Worm (Caenorhabditis elegans) whole organism, mixed stage, embryonic: Measurements from ENCODE around the gene zip-9.

Experiments
- M03D4.4 ChIP-seq: sonication (generic microtip); optimal IDR thresholded peaks from 2 replicates; lab custom pipeline; 2017; ENCODE audit warnings: mild to moderate bottlenecking, missing genetic modification characterization, missing compliant biosample characterization
- bed-3 ChIP-seq: fragments of 200-800 bp; sonication (Bioruptor generic); optimal IDR thresholded peaks from 3 replicates; lab custom pipeline; 2018; ENCODE audit warnings: mild to moderate bottlenecking, missing genetic modification characterization, moderate library complexity, missing compliant biosample characterization
- blmp-1 ChIP-seq: fragments of 150-350 bp; optimal IDR thresholded peaks from 2 replicates; lab custom pipeline; 2014; ENCODE audit warnings: missing biosample characterization, missing genetic modification characterization
- ceh-39 ChIP-seq: fragments of 150-350 bp; optimal IDR thresholded peaks from 2 replicates; lab custom pipeline; 2014; ENCODE audit warnings: missing biosample characterization, missing genetic modification characterization
- ceh-43 ChIP-seq: fragments of 200-800 bp; sonication (Bioruptor generic); optimal IDR thresholded peaks from 2 replicates; lab custom pipeline; 2018; ENCODE audit warnings: mild to moderate bottlenecking, missing genetic modification characterization, moderate library complexity, missing compliant biosample characterization
- ceh-83 ChIP-seq: fragments of 200-800 bp; sonication (Bioruptor generic); optimal IDR thresholded peaks from 2 replicates; lab custom pipeline; 2018; ENCODE audit warnings: mild to moderate bottlenecking, missing genetic modification characterization, missing compliant biosample characterization
- ces-1 ChIP-seq: fragments of 150-350 bp; optimal IDR thresholded peaks from 2 replicates; lab custom pipeline; 2014; ENCODE audit warnings: missing biosample characterization, missing genetic modification reagents, missing genetic modification characterization
- cnd-1 ChIP-seq: fragments of 200-800 bp; sonication (Bioruptor generic); optimal IDR thresholded peaks from 2 replicates; lab custom pipeline; 2018; ENCODE audit warnings: mild to moderate bottlenecking, missing genetic modification characterization, missing compliant biosample characterization
- drap-1 ChIP-seq: fragments of 200-800 bp; sonication (Bioruptor generic); optimal IDR thresholded peaks from 3 replicates; lab custom pipeline; 2018; ENCODE audit warnings: mild to moderate bottlenecking, missing genetic modification characterization, missing compliant biosample characterization
- elt-1 ChIP-seq: sonication (generic microtip); optimal IDR thresholded peaks from 2 replicates; lab custom pipeline; 2017; ENCODE audit warnings: missing genetic modification characterization, mild to moderate bottlenecking, missing compliant biosample characterization, antibody characterized with exemption, moderate library complexity, borderline replicate concordance; ENCODE audit not compliant: insufficient read depth
- elt-3 ChIP-seq: fragments of 150-350 bp; optimal IDR thresholded peaks from 2 replicates; lab custom pipeline; 2014; ENCODE audit warnings: missing biosample characterization, missing genetic modification characterization
- flh-1 ChIP-seq: fragments of 200-800 bp; sonication (Bioruptor generic); optimal IDR thresholded peaks from 2 replicates; lab custom pipeline; 2018; ENCODE audit warnings: mild to moderate bottlenecking, missing genetic modification characterization, moderate library complexity, missing compliant biosample characterization
- ham-2 ChIP-seq: fragments of 200-800 bp; sonication (Bioruptor generic); optimal IDR thresholded peaks from 2 replicates; lab custom pipeline; 2018; ENCODE audit warnings: mild to moderate bottlenecking, missing genetic modification characterization, missing compliant biosample characterization
- hlh-1 ChIP-seq: fragments of 150-350 bp; optimal IDR thresholded peaks from 2 replicates; lab custom pipeline; 2014; ENCODE audit warnings: missing biosample characterization, missing genetic modification reagents, missing genetic modification characterization
- lin-13 ChIP-seq: fragments of 150-350 bp; optimal IDR thresholded peaks from 2 replicates; lab custom pipeline; 2014; ENCODE audit warnings: missing biosample characterization, missing genetic modification characterization
- lin-32 ChIP-seq: fragments of 200-800 bp; sonication (Bioruptor generic); optimal IDR thresholded peaks from 2 replicates; lab custom pipeline; 2018; ENCODE audit warnings: mild to moderate bottlenecking, missing genetic modification characterization, missing compliant biosample characterization
- lsy-2 ChIP-seq: fragments of 150-350 bp; optimal IDR thresholded peaks from 2 replicates; lab custom pipeline; 2014; ENCODE audit warnings: missing biosample characterization, missing genetic modification characterization
- mab-5 ChIP-seq: fragments of 150-350 bp; optimal IDR thresholded peaks from 2 replicates; lab custom pipeline; 2014; ENCODE audit warnings: missing biosample characterization, missing genetic modification characterization
- mep-1 ChIP-seq: fragments of 150-350 bp; optimal IDR thresholded peaks from 2 replicates; lab custom pipeline; 2017; ENCODE audit warnings: missing biosample characterization, missing genetic modification reagents, missing genetic modification characterization, inconsistent platforms
- mls-2 ChIP-seq: sonication (generic microtip); optimal IDR thresholded peaks from 2 replicates; lab custom pipeline; 2016; ENCODE audit warnings: mild to moderate bottlenecking, missing genetic modification characterization, moderate library complexity, missing compliant biosample characterization
- nhr-12 ChIP-seq: fragments of 150-350 bp; optimal IDR thresholded peaks from 2 replicates; lab custom pipeline; 2014; ENCODE audit warnings: missing biosample characterization, missing genetic modification characterization
- nhr-2 ChIP-seq: fragments of 150-350 bp; optimal IDR thresholded peaks from 2 replicates; lab custom pipeline; 2014; ENCODE audit warnings: missing biosample characterization, missing genetic modification characterization
- nhr-237 ChIP-seq: fragments of 150-350 bp; optimal IDR thresholded peaks from 2 replicates; lab custom pipeline; 2014; ENCODE audit warnings: missing biosample characterization, missing genetic modification characterization
- nhr-28 ChIP-seq: fragments of 150-350 bp; optimal IDR thresholded peaks from 2 replicates; lab custom pipeline; 2014; ENCODE audit warnings: missing biosample characterization, missing genetic modification characterization
- nhr-76 ChIP-seq: sonication (generic microtip); optimal IDR thresholded peaks from 2 replicates; lab custom pipeline; 2017; ENCODE audit warnings: missing biosample characterization, missing genetic modification characterization
- pha-4 ChIP-seq: fragments of 150-350 bp; optimal IDR thresholded peaks from 2 replicates; lab custom pipeline; 2018; ENCODE audit warnings: missing biosample characterization, missing genetic modification reagents, missing genetic modification characterization
- sem-2 ChIP-seq: fragments of 200-800 bp; sonication (Bioruptor generic); optimal IDR thresholded peaks from 2 replicates; lab custom pipeline; 2018; ENCODE audit warnings: mild to moderate bottlenecking, missing genetic modification characterization, missing compliant biosample characterization
- snpc-4 ChIP-seq: fragments of 150-350 bp; optimal IDR thresholded peaks from 2 replicates; lab custom pipeline; 2014; ENCODE audit warnings: missing biosample characterization, missing genetic modification characterization
- sptf-1 ChIP-seq: sonication (generic microtip); optimal IDR thresholded peaks from 2 replicates; lab custom pipeline; 2017; ENCODE audit warnings: mild to moderate bottlenecking, missing genetic modification characterization, moderate library complexity, missing compliant biosample characterization
- tbx-8 ChIP-seq: fragments of 200-800 bp; sonication (Bioruptor generic); optimal IDR thresholded peaks from 2 replicates; lab custom pipeline; 2018; ENCODE audit warnings: mild to moderate bottlenecking, missing genetic modification characterization, moderate library complexity, missing compliant biosample characterization
- unc-120 ChIP-seq: sonication (generic microtip); optimal IDR thresholded peaks from 2 replicates; lab custom pipeline; 2017; ENCODE audit warnings: missing genetic modification characterization, missing compliant biosample characterization; ENCODE audit not compliant: poor library complexity, severe bottlenecking
- unc-39 ChIP-seq: fragments of 150-350 bp; optimal IDR thresholded peaks from 2 replicates; lab custom pipeline; 2014; ENCODE audit warnings: missing biosample characterization, missing genetic modification characterization
- unc-62 ChIP-seq: fragments of 150-350 bp; optimal IDR thresholded peaks from 2 replicates; lab custom pipeline; 2014; ENCODE audit warnings: missing biosample characterization, missing genetic modification reagents, missing genetic modification characterization
- zip-8 ChIP-seq: fragments of 150-350 bp; optimal IDR thresholded peaks from 2 replicates; lab custom pipeline; 2014; ENCODE audit warnings: missing biosample characterization, missing genetic modification characterization
- ztf-11 ChIP-seq: fragments of 150-350 bp; optimal IDR thresholded peaks from 2 replicates; lab custom pipeline; 2014; ENCODE audit warnings: missing biosample characterization, missing genetic modification characterization

zip-9 gene

DNA sequence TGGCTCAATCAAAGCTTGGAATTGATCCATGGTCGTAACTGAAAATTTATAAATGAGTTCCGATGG, 45.3 kb upstream of the zip-9 start, which contains the start of gene sec-61.G:
Gene sec-61.G, minus strand, starts transcription at position 38 of the 66 bp plus-strand sequence.
- no peak for TF ChIP-seq nhr-76 (tag; lab: Kevin White, UChicago)

- TF ChIP-seq mep-1 (tag; lab: Kevin White, UChicago) (peak; percentile 99), blmp-1 (tag; lab: Kevin White, UChicago) (peak; percentile 33), nhr-12 (tag; lab: Kevin White, UChicago) (peak; percentile 92), flh-1 (no peak), nhr-76 (tag; lab: Kevin White, UChicago) (no peak), ceh-43 (GFP tag; lab: Kevin White, UChicago) (peak; percentile 64), sem-2 (GFP tag; lab: Kevin White, UChicago) (no peak), unc-120 (tag; lab: Kevin White, UChicago) (peak; percentile 98), ces-1 (GFP tag; lab: Kevin White, UChicago) (peak; percentile 84), tbx-8 (GFP tag; lab: Kevin White, UChicago) (peak; percentile 50), ham-2 (GFP tag; lab: Kevin White, UChicago) (peak; percentile 60), mls-2 (tag; lab: Kevin White, UChicago) (peak; percentile 85), unc-39 (peak; percentile 42), nhr-2 (peak; percentile 80), nhr-28 (tag; lab: Kevin White, UChicago) (peak; percentile 14), snpc-4 (no peak), zip-8 (no peak), cnd-1 (peak; percentile 74), unc-62 (GFP tag; lab: Kevin White, UChicago) (peak; percentile 94), ceh-83 (GFP tag; lab: Kevin White, UChicago) (peak; percentile 70), lin-32 (no peak), nhr-237 (tag; lab: Kevin White, UChicago) (peak; percentile 97), elt-3 (tag; lab: Kevin White, UChicago) (peak; percentile 86), ceh-39 (peak; percentile 99), lsy-2 (tag; lab: Kevin White, UChicago) (peak; percentile 92), ztf-11 (tag; lab: Kevin White, UChicago) (peak; percentile 60), mab-5 (no peak), drap-1 (GFP tag; lab: Kevin White, UChicago) (peak; percentile 88), bed-3 (GFP tag; lab: Kevin White, UChicago) (peak; percentile 52), hlh-1 (tag; lab: Kevin White, UChicago) (peak; percentile 88), lin-13 (tag; lab: Kevin White, UChicago) (peak; percentile 97), sptf-1 (peak; percentile 92), pha-4 (tag; lab: Kevin White, UChicago) (peak; percentile 99), elt-1 (tag; lab: Kevin White, UChicago) (peak; percentile 34), M03D4.4 (peak; percentile 73)
Measured at ce11 chrV:10897172-10897571, 45.1 kb upstream of the zip-9 start.

- TF ChIP-seq unc-62 (GFP tag; lab: Kevin White, UChicago) (peak; percentile 15), ceh-39 (no peak)
- TF ChIP-seq, all 35 proteins: peak for 1
Measured at ce11 chrV:10898107-10898506, 44.2 kb upstream of the zip-9 start, which contains the start of gene F32D8.7. Gene F32D8.7 (plus strand): TSS chrV:10898435.

- TF ChIP-seq mab-5 (no peak), elt-1 (tag; lab: Kevin White, UChicago) (peak; percentile 64)
Measured at ce11 chrV:10898629-10899028, 43.6 kb upstream of the zip-9 start.

DNA sequence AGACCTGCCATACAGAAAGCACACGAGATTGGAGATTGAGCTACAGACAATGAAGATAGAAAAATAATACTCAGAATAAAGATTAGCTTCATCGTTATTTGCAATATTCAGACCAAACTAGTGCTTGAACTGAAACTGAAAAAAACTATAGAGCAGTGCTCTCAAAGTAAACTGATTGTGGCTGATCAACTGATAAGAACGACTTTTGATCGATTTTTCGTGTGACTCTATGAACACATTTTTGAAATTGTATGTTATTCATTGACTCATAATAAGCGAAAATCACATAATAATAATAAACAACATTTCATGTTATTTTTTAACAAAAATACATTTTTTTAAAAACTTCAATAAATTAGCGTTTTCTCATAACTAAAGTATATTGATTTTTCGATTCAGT, 41.1 kb upstream of the zip-9 start, which contains the start of gene spp-16:
Gene spp-16, minus strand, starts transcription at position 179 of the 400 bp plus-strand sequence.
- no peak for TF ChIP-seq blmp-1 (tag; lab: Kevin White, UChicago)
